Fruit fly (Drosophila melanogaster) whole organism, embryonic: ENCODE measurements around the gene Hpd.

ENCODE experiments used
- B-H1 ChIP-seq: fragments of 200-800 bp; sonication (Bioruptor generic); IDR thresholded peaks from 3 replicates; pipeline ENCODE4 v1.3.6; 2022; ENCODE audit warnings: missing biosample characterization, missing genetic modification characterization
- CG10209 ChIP-seq: fragments of 200-800 bp; sonication (Bioruptor generic); optimal IDR thresholded peaks from 3 replicates; lab custom pipeline; 2017; ENCODE audit warnings: missing biosample characterization, mild to moderate bottlenecking, missing genetic modification characterization, missing genetic modification reagents
- CG12236 ChIP-seq: fragments of 200-800 bp; sonication (Bioruptor generic); optimal IDR thresholded peaks from 2 replicates; lab custom pipeline; 2016; ENCODE audit warnings: missing biosample characterization, missing genetic modification characterization
- CG13624 ChIP-seq: fragments of 200-800 bp; sonication (Bioruptor generic); optimal IDR thresholded peaks from 2 replicates; lab custom pipeline; 2016; ENCODE audit warnings: missing biosample characterization, missing genetic modification characterization
- CG13894 ChIP-seq: fragments of 200-800 bp; sonication (Bioruptor generic); optimal IDR thresholded peaks from 3 replicates; lab custom pipeline; 2018; ENCODE audit warnings: missing biosample characterization, mild to moderate bottlenecking, missing genetic modification characterization, moderate library complexity
- CG1603 ChIP-seq: fragments of 200-800 bp; sonication (Bioruptor generic); optimal IDR thresholded peaks from 2 replicates; lab custom pipeline; 2019; ENCODE audit warnings: missing biosample characterization, mild to moderate bottlenecking, missing genetic modification characterization, moderate library complexity
- CG1647 ChIP-seq: fragments of 200-800 bp; sonication (Bioruptor generic); optimal IDR thresholded peaks from 3 replicates; lab custom pipeline; 2016; ENCODE audit warnings: missing biosample characterization, missing genetic modification characterization
- CG16815 ChIP-seq: fragments of 200-800 bp; sonication (Bioruptor generic); optimal IDR thresholded peaks from 3 replicates; lab custom pipeline; 2017; ENCODE audit warnings: missing biosample characterization, mild to moderate bottlenecking, missing genetic modification characterization
- CG17328 ChIP-seq: fragments of 200-800 bp; sonication (Bioruptor generic); IDR thresholded peaks from 2 replicates; pipeline ENCODE4 v1.3.6; 2022; ENCODE audit warnings: missing biosample characterization, missing genetic modification characterization
- CG17361 ChIP-seq: fragments of 200-800 bp; sonication (Bioruptor generic); IDR thresholded peaks from 3 replicates; pipeline ENCODE4 v1.3.6; 2022; ENCODE audit warnings: missing biosample characterization, missing genetic modification characterization
- CG2199 ChIP-seq: fragments of 200-800 bp; sonication (Bioruptor generic); IDR thresholded peaks from 3 replicates; pipeline ENCODE4 v1.3.6; 2022; ENCODE audit warnings: missing biosample characterization, missing genetic modification characterization
- CG30431 ChIP-seq: fragments of 200-800 bp; sonication (Bioruptor generic); optimal IDR thresholded peaks from 2 replicates; lab custom pipeline; 2017; ENCODE audit warnings: missing biosample characterization, missing genetic modification characterization
- CG31224 ChIP-seq: fragments of 200-800 bp; sonication (Bioruptor generic); IDR thresholded peaks from 2 replicates; pipeline ENCODE4 v1.3.6; 2022; ENCODE audit warnings: missing biosample characterization, missing genetic modification characterization
- CG4328 ChIP-seq: fragments of 200-800 bp; sonication (Bioruptor generic); optimal IDR thresholded peaks from 3 replicates; lab custom pipeline; 2017; ENCODE audit warnings: missing biosample characterization, missing genetic modification reagents, missing genetic modification characterization
- CG4424 ChIP-seq: fragments of 200-800 bp; sonication (Bioruptor generic); optimal IDR thresholded peaks from 3 replicates; lab custom pipeline; 2016; ENCODE audit warnings: missing biosample characterization, missing genetic modification characterization
- CG9727 ChIP-seq: fragments of 200-800 bp; sonication (Bioruptor generic); optimal IDR thresholded peaks from 3 replicates; lab custom pipeline; 2017; ENCODE audit warnings: missing biosample characterization, mild to moderate bottlenecking, missing genetic modification characterization
- CTCF ChIP-seq: fragments of 200-800 bp; sonication (Bioruptor generic); optimal IDR thresholded peaks from 2 replicates; lab custom pipeline; 2017; ENCODE audit warnings: missing biosample characterization, mild to moderate bottlenecking, missing genetic modification characterization, moderate library complexity
- Chrac-16 ChIP-seq: fragments of 200-800 bp; sonication (Bioruptor generic); optimal IDR thresholded peaks from 3 replicates; lab custom pipeline; 2016; ENCODE audit warnings: missing biosample characterization, missing genetic modification characterization
- CoRest ChIP-seq: fragments of 200-800 bp; sonication (Bioruptor generic); optimal IDR thresholded peaks from 3 replicates; lab custom pipeline; 2018; ENCODE audit warnings: missing biosample characterization, mild to moderate bottlenecking, missing genetic modification characterization, moderate library complexity
- Doc3 ChIP-seq: fragments of 200-800 bp; sonication (Bioruptor generic); IDR thresholded peaks from 3 replicates; pipeline ENCODE4 v1.3.6; 2022; ENCODE audit warnings: missing biosample characterization, missing genetic modification characterization; ENCODE audit not compliant: partially characterized antibody
- Elba2 ChIP-seq: fragments of 200-800 bp; sonication (Bioruptor generic); optimal IDR thresholded peaks from 3 replicates; lab custom pipeline; 2016; ENCODE audit warnings: missing biosample characterization, missing genetic modification characterization
- HHEX ChIP-seq: fragments of 200-800 bp; sonication (Bioruptor generic); optimal IDR thresholded peaks from 3 replicates; lab custom pipeline; 2017; ENCODE audit warnings: missing biosample characterization, mild to moderate bottlenecking, missing genetic modification characterization, missing genetic modification reagents
- Hr39 ChIP-seq: fragments of >200 bp; optimal IDR thresholded peaks from 2 replicates; lab custom pipeline; 2017
- Med ChIP-seq: fragments of 200-800 bp; sonication (Bioruptor generic); peaks from one replicate; lab custom pipeline; 2016; ENCODE audit warnings: missing biosample characterization, missing genetic modification characterization, mild to moderate bottlenecking, inconsistent platforms, moderate library complexity
- Myb ChIP-seq: fragments of 200-800 bp; sonication (Bioruptor generic); optimal IDR thresholded peaks from 2 replicates; lab custom pipeline; 2016; ENCODE audit warnings: missing biosample characterization, missing genetic modification characterization
- Neu2 ChIP-seq: fragments of 200-800 bp; sonication (Bioruptor generic); optimal IDR thresholded peaks from 3 replicates; lab custom pipeline; 2016; ENCODE audit warnings: missing biosample characterization, missing genetic modification characterization, borderline replicate concordance
- Oaz ChIP-seq: fragments of 200-800 bp; sonication (Bioruptor generic); IDR thresholded peaks from 2 replicates; pipeline ENCODE4 v1.3.6; 2022; ENCODE audit warnings: missing biosample characterization, missing genetic modification characterization
- Pdp1 ChIP-seq, 2 experiments: fragments of 200-800 bp; sonication (Bioruptor generic); optimal IDR thresholded peaks; 3 replicates each; lab custom pipeline; 2016; ENCODE audit warnings: missing biosample characterization in 2 of 2, missing genetic modification characterization in 2 of 2, mild to moderate bottlenecking in 1 of 2, moderate library complexity in 1 of 2
- Usf ChIP-seq: fragments of 200-800 bp; sonication (Bioruptor generic); optimal IDR thresholded peaks from 2 replicates; lab custom pipeline; 2017; ENCODE audit warnings: missing genotype, missing biosample characterization, missing genetic modification characterization
- Xrp1 ChIP-seq: fragments of 200-800 bp; sonication (Bioruptor generic); IDR thresholded peaks from 2 replicates; pipeline ENCODE4 v1.3.6; 2022; ENCODE audit warnings: missing biosample characterization, missing genetic modification characterization
- ab ChIP-seq: fragments of 200-800 bp; sonication (Bioruptor generic); optimal IDR thresholded peaks from 2 replicates; lab custom pipeline; 2016; ENCODE audit warnings: missing biosample characterization, missing genetic modification characterization
- ase ChIP-seq: fragments of 200-800 bp; sonication (Bioruptor generic); IDR thresholded peaks from 3 replicates; pipeline ENCODE4 v1.3.6; 2022; ENCODE audit warnings: missing biosample characterization, missing genetic modification characterization
- az2 ChIP-seq: fragments of 200-800 bp; sonication (Bioruptor generic); optimal IDR thresholded peaks from 3 replicates; lab custom pipeline; 2016; ENCODE audit warnings: missing biosample characterization, missing genetic modification characterization
- bbx ChIP-seq: fragments of 200-800 bp; sonication (Bioruptor generic); IDR thresholded peaks from 2 replicates; pipeline ENCODE4 v1.3.6; 2022; ENCODE audit warnings: missing biosample characterization, missing genetic modification characterization; ENCODE audit not compliant: partially characterized antibody
- bsh ChIP-seq, 2 experiments: fragments of 200-800 bp; sonication (Bioruptor generic); optimal IDR thresholded peaks; 2 replicates each; lab custom pipeline; 2017 to 2018; ENCODE audit warnings: mild to moderate bottlenecking in 2 of 2, missing biosample characterization in 2 of 2, missing genetic modification characterization in 2 of 2, moderate library complexity in 1 of 2
- chinmo ChIP-seq: fragments of 200-800 bp; sonication (Bioruptor generic); IDR thresholded peaks from 4 replicates; pipeline ENCODE4 v1.3.6; 2022; ENCODE audit warnings: missing biosample characterization, missing genetic modification characterization; ENCODE audit not compliant: partially characterized antibody
- ci ChIP-seq: fragments of 200-800 bp; sonication (Bioruptor generic); IDR thresholded peaks from 3 replicates; pipeline ENCODE4 v1.3.6; 2022; ENCODE audit warnings: missing biosample characterization, missing genetic modification characterization
- dmrt99B ChIP-seq: fragments of 200-800 bp; sonication (Bioruptor generic); optimal IDR thresholded peaks from 2 replicates; lab custom pipeline; 2018; ENCODE audit warnings: missing biosample characterization, mild to moderate bottlenecking, missing genetic modification characterization, moderate library complexity
- gem ChIP-seq: fragments of 200-800 bp; sonication (Bioruptor generic); optimal IDR thresholded peaks from 2 replicates; lab custom pipeline; 2019; ENCODE audit warnings: missing biosample characterization, mild to moderate bottlenecking, missing genetic modification characterization, moderate library complexity
- lola ChIP-seq, 3 experiments: fragments of >200 bp in 2 of 3; fragments of 200-800 bp in 1 of 3; sonication (Bioruptor generic) in 1 of 3; optimal IDR thresholded peaks; 2 replicates each; lab custom pipeline; 2017 to 2019; ENCODE audit warnings: missing biosample characterization in 3 of 3, missing genetic modification characterization in 3 of 3, mild to moderate bottlenecking in 1 of 3, moderate library complexity in 1 of 3
- nom ChIP-seq: fragments of 200-800 bp; sonication (Bioruptor generic); optimal IDR thresholded peaks from 2 replicates; lab custom pipeline; 2017; ENCODE audit warnings: missing biosample characterization, missing genetic modification characterization, mild to moderate bottlenecking, moderate library complexity, missing genetic modification reagents
- pum ChIP-seq: fragments of 200-800 bp; sonication (Bioruptor generic); optimal IDR thresholded peaks from 2 replicates; lab custom pipeline; 2016; ENCODE audit warnings: missing biosample characterization, missing genetic modification characterization
- row ChIP-seq: fragments of 200-800 bp; sonication (Bioruptor generic); IDR thresholded peaks from 3 replicates; pipeline ENCODE4 v1.3.6; 2022; ENCODE audit warnings: missing biosample characterization, missing genetic modification characterization
- sens ChIP-seq: fragments of 200-800 bp; sonication (Bioruptor generic); peaks from one replicate; lab custom pipeline; 2016; ENCODE audit warnings: missing biosample characterization, missing genetic modification characterization
- sqz ChIP-seq: fragments of 200-800 bp; sonication (Bioruptor generic); optimal IDR thresholded peaks from 3 replicates; lab custom pipeline; 2018; ENCODE audit warnings: missing biosample characterization, mild to moderate bottlenecking, missing genetic modification characterization
- stc ChIP-seq: fragments of 200-800 bp; sonication (Bioruptor generic); IDR thresholded peaks from 2 replicates; pipeline ENCODE4 v1.3.6; 2022; ENCODE audit warnings: missing biosample characterization, missing genetic modification characterization
- toy ChIP-seq: fragments of 200-800 bp; sonication (Bioruptor generic); IDR thresholded peaks from 2 replicates; pipeline ENCODE4 v1.3.6; 2022; ENCODE audit warnings: missing biosample characterization, missing genetic modification characterization

Hpd gene

dm6 chr3L:20403493-20404379, 35.9 kb downstream of the Hpd start (continued):
- TF ChIP-seq Doc3 (GFP tag; lab: Robert Waterston, UW): no peak
- TF ChIP-seq lola (GFP tag; optimal IDR thresholded peaks at IDR 0.05; lab: Kevin White, UChicago): no peak
- no peak for TF ChIP-seq Oaz (GFP tag; lab: Robert Waterston, UW)
- TF ChIP-seq ase (GFP tag; lab: Robert Waterston, UW): no peak
- no peak for TF ChIP-seq CG17328 (GFP tag; lab: Robert Waterston, UW)
- TF ChIP-seq nom (GFP tag; lab: Kevin White, UChicago): peak; percentile 22
- peak; percentile 9 for TF ChIP-seq sqz (GFP tag; lab: Kevin White, UChicago)
- TF ChIP-seq CG13894: peak; percentile 76
- TF ChIP-seq sens (GFP tag; lab: Kevin White, UChicago): peak; percentile 69
- no peak for TF ChIP-seq CTCF (GFP tag; lab: Kevin White, UChicago)
- peak; percentile 26 for TF ChIP-seq CG13624
- peak; percentile 68 for TF ChIP-seq Med (GFP tag; lab: Kevin White, UChicago)
- TF ChIP-seq CG9727 (GFP tag; lab: Kevin White, UChicago): peak; percentile 22
- TF ChIP-seq ab (GFP tag; lab: Kevin White, UChicago): no peak
- peak; percentile 9 for TF ChIP-seq gem (tag; lab: Kevin White, UChicago)
- TF ChIP-seq HHEX (GFP tag; lab: Kevin White, UChicago): no peak
- no peak for TF ChIP-seq CG10209 (GFP tag; lab: Kevin White, UChicago)
- TF ChIP-seq chinmo: peak; percentile 66; the same call in 1 of the 4 replicates
- no peak for TF ChIP-seq Pdp1 (GFP tag; optimal IDR thresholded peaks at IDR 0.05; lab: Kevin White, UChicago)
- TF ChIP-seq Usf (GFP tag; lab: Kevin White, UChicago): no peak
- peak; percentile 21 for TF ChIP-seq Myb (GFP tag; lab: Kevin White, UChicago)
- TF ChIP-seq Hr39 (lab: Kevin White, UChicago): no peak
- peak; percentile 27; the same call in 1 of the 3 replicates for TF ChIP-seq row (GFP tag; lab: Robert Waterston, UW)
- no peak for TF ChIP-seq CG1647 (GFP tag; lab: Kevin White, UChicago)
- TF ChIP-seq stc (GFP tag; lab: Robert Waterston, UW): no peak
- no peak for TF ChIP-seq bbx (GFP tag; lab: Robert Waterston, UW)
- TF ChIP-seq CG2199 (GFP tag; lab: Robert Waterston, UW): 0 out of 3 replicates have a peak, but pooled peaks have one; percentile 0
- TF ChIP-seq dmrt99B (tag; lab: Kevin White, UChicago): no peak
- TF ChIP-seq Chrac-16 (GFP tag; lab: Kevin White, UChicago): no peak
- no peak for TF ChIP-seq CoRest
- 0 out of 3 replicates have a peak, but pooled peaks have one; percentile 27 for TF ChIP-seq ci (GFP tag; lab: Robert Waterston, UW)
- TF ChIP-seq CG1603 (tag; lab: Kevin White, UChicago): peak; percentile 23

- TF ChIP-seq az2 (peak; percentile 13), CG17328 (GFP tag; lab: Robert Waterston, UW) (peak; percentile 49; the same call in 1 of the 2 replicates), Xrp1 (GFP tag; lab: Robert Waterston, UW) (peak; percentile 76), CG4328 (GFP tag; lab: Kevin White, UChicago) (no peak), Neu2 (peak; percentile 76), Elba2 (GFP tag; lab: Kevin White, UChicago) (peak; percentile 54), CG4424 (GFP tag; lab: Kevin White, UChicago) (peak; percentile 25), lola (GFP tag; optimal IDR thresholded peaks at IDR 0.05; lab: Kevin White, UChicago) (peak in 1 of 3 experiments; percentile 83), CG30431 (GFP tag; lab: Kevin White, UChicago) (peak; percentile 30), pum (GFP tag; lab: Kevin White, UChicago) (peak; percentile 8), toy (no peak), bsh (GFP tag; optimal IDR thresholded peaks at IDR 0.05; lab: Kevin White, UChicago) (peak in 1 of 2 experiments; percentile 2), CG16815 (GFP tag; lab: Kevin White, UChicago) (peak; percentile 50), CG12236 (peak; percentile 6), nom (GFP tag; lab: Kevin White, UChicago) (peak; percentile 80), B-H1 (GFP tag; lab: Robert Waterston, UW) (no peak), CG31224 (GFP tag; lab: Robert Waterston, UW) (no peak), CG17361 (GFP tag; lab: Robert Waterston, UW) (peak; percentile 28; the same call in 1 of the 3 replicates)
These were observed 36.8 kb downstream of the Hpd start for dm6 chr3L:20402665-20403492.
